Worm (Caenorhabditis elegans) whole organism, late embryonic: ENCODE data around the gene F22E5.12.
"Not testable (repeated sequence)": the region's sequence is repeated elsewhere in the genome, so short reads cannot be mapped to it uniquely, and the experiment has no call there.

Experiments
- ama-1 ChIP-seq: fragments of 150-350 bp; optimal IDR thresholded peaks from 2 replicates; lab custom pipeline; 2014
- ceh-18 ChIP-seq: sonication (generic microtip); optimal IDR thresholded peaks from 2 replicates; lab custom pipeline; 2016; ENCODE audit warnings: missing genetic modification characterization, missing compliant biosample characterization
- ceh-2 ChIP-seq: sonication (generic microtip); optimal IDR thresholded peaks from 2 replicates; lab custom pipeline; 2016; ENCODE audit warnings: missing genotype, missing genetic modification characterization, missing compliant biosample characterization
- pqm-1 ChIP-seq: sonication (generic microtip); optimal IDR thresholded peaks from 2 replicates; lab custom pipeline; 2016; ENCODE audit warnings: missing genetic modification characterization, missing compliant biosample characterization

DNA sequence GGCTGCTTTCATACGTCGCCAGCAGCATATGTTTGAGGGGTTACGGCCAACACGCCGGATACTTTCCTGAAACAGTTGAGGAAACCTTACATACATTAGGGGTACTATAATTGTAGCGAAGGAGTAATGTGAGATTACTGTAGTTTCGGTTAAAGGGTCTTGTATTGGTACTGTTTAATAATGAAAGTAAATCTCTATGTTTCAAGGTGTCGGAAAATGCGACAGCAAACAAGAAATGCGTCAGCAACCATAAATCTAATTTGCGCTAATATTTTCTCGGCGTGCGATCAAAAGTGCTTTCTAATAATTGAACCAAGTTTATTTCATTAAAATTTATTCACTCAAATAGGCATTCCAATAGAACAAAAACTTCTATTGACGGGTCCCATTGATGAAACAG, 25.7 kb upstream of the F22E5.12 start, which contains the start of gene sri-57:
- TF ChIP-seq ceh-18; ama-1 (lab: Kevin White, UChicago); ceh-2 (tag; lab: Kevin White, UChicago); pqm-1 (tag; lab: Kevin White, UChicago): not testable (repeated sequence)
